Worm (Caenorhabditis elegans): ENCODE measurements around the gene agxt-1.

The agxt-1 gene

ce11 chrII:8813659-8814058 lies 31.7 kb upstream of the agxt-1 start (continued):
- no peak for TF ChIP-seq ZK337.2 (GFP tag; IDR thresholded peaks at IDR 0.05)
- TF ChIP-seq dmd-8 (GFP tag; IDR thresholded peaks at IDR 0.05): no peak
- no peak for TF ChIP-seq zag-1 (tag; optimal IDR thresholded peaks at IDR 0.05)
- TF ChIP-seq nhr-76 (tag; optimal IDR thresholded peaks at IDR 0.05): no peak
- no peak for TF ChIP-seq snpc-1.2 (GFP tag; IDR thresholded peaks at IDR 0.05)
- TF ChIP-seq zfp-3 (GFP tag; conservative IDR thresholded peaks at IDR 0.05): no peak
- no peak for TF ChIP-seq ctbp-1 (GFP tag; IDR thresholded peaks at IDR 0.05)
- TF ChIP-seq mdl-1 (tag; optimal IDR thresholded peaks at IDR 0.05): peak in 1 of 2 experiments; percentile 79
- no peak for TF ChIP-seq dmd-9 (GFP tag; IDR thresholded peaks at IDR 0.05)
- no peak for TF ChIP-seq saeg-2 (GFP tag; IDR thresholded peaks at IDR 0.05)
- TF ChIP-seq dpl-1 (GFP tag; optimal IDR thresholded peaks at IDR 0.05): no peak
- no peak for TF ChIP-seq madf-5 (GFP tag; IDR thresholded peaks at IDR 0.05)
- TF ChIP-seq T26A8.4 (GFP tag; IDR thresholded peaks at IDR 0.05): no peak
- TF ChIP-seq gei-8 (GFP tag; optimal IDR thresholded peaks at IDR 0.05): no peak
- no peak for TF ChIP-seq lin-13 (GFP tag; optimal IDR thresholded peaks at IDR 0.05)
- no peak for TF ChIP-seq lin-38 (GFP tag; IDR thresholded peaks at IDR 0.05)
- no peak for TF ChIP-seq mxl-3 (GFP tag; optimal IDR thresholded peaks at IDR 0.05)
- no peak; the same call in none of the 2 replicates for TF ChIP-seq dmd-6 (GFP tag; IDR thresholded peaks at IDR 0.05)
- TF ChIP-seq skn-1 (tag; optimal IDR thresholded peaks at IDR 0.05): no peak
- TF ChIP-seq nhr-25 (tag; optimal IDR thresholded peaks at IDR 0.05; ENCODE audit: borderline replicate concordance, insufficient read depth): no peak
- no peak for TF ChIP-seq mxl-2 (GFP tag; conservative IDR thresholded peaks at IDR 0.05)
- no peak for TF ChIP-seq Y5F2A.4 (GFP tag; optimal IDR thresholded peaks at IDR 0.05)
- TF ChIP-seq nhr-41 (GFP tag; IDR thresholded peaks at IDR 0.05): no peak
- no peak for TF ChIP-seq ceh-82 (tag; optimal IDR thresholded peaks at IDR 0.05)
- no peak for TF ChIP-seq D1046.2 (GFP tag; IDR thresholded peaks at IDR 0.05)
- TF ChIP-seq lin-39 (tag; optimal IDR thresholded peaks at IDR 0.05): no peak
- TF ChIP-seq nhr-10 (tag; optimal IDR thresholded peaks at IDR 0.05): peak; percentile 86
- no peak for TF ChIP-seq ces-1 (GFP tag; optimal IDR thresholded peaks at IDR 0.05)
- peak; percentile 97 for TF ChIP-seq nhr-48 (tag; optimal IDR thresholded peaks at IDR 0.05)
- no peak for TF ChIP-seq ceh-44 (GFP tag; IDR thresholded peaks at IDR 0.05)
- no peak for TF ChIP-seq fkh-10 (GFP tag; optimal IDR thresholded peaks at IDR 0.05)
- TF ChIP-seq Y75B8A.6 (GFP tag; IDR thresholded peaks at IDR 0.05): no peak
- TF ChIP-seq ceh-32 (tag; optimal IDR thresholded peaks at IDR 0.05; ENCODE audit: poor library complexity): no peak
- no peak for TF ChIP-seq ceh-28 (tag; optimal IDR thresholded peaks at IDR 0.05)
- no peak for TF ChIP-seq aly-2 (tag; optimal IDR thresholded peaks at IDR 0.05)
- no peak for TF ChIP-seq spr-3 (GFP tag; optimal IDR thresholded peaks at IDR 0.05)
- peak; percentile 90 for TF ChIP-seq nhr-28 (tag; optimal IDR thresholded peaks at IDR 0.05)
- no peak for TF ChIP-seq arid-1 (GFP tag; conservative IDR thresholded peaks at IDR 0.05)
- TF ChIP-seq nhr-11 (tag; optimal IDR thresholded peaks at IDR 0.05): peak; percentile 18
- no peak for TF ChIP-seq daf-16 (GFP tag; optimal IDR thresholded peaks at IDR 0.05)
- TF ChIP-seq daf-16 (tag; optimal IDR thresholded peaks at IDR 0.05): no peak
- no peak for TF ChIP-seq R02D3.7 (tag; optimal IDR thresholded peaks at IDR 0.05)
- no peak for TF ChIP-seq duxl-1 (tag; optimal IDR thresholded peaks at IDR 0.05; ENCODE audit: poor library complexity)
- no peak for TF ChIP-seq rbr-2 (tag; optimal IDR thresholded peaks at IDR 0.05)
- TF ChIP-seq hif-1 (tag; optimal IDR thresholded peaks at IDR 0.05): no peak
- TF ChIP-seq F10B5.3 (tag; optimal IDR thresholded peaks at IDR 0.05): no peak
- no peak for TF ChIP-seq daf-8 (GFP tag; IDR thresholded peaks at IDR 0.05)
- TF ChIP-seq daf-19 (GFP tag; conservative IDR thresholded peaks at IDR 0.05): no peak
- peak in 1 of 2 experiments; percentile 100 for TF ChIP-seq unc-62 (GFP tag; optimal IDR thresholded peaks at IDR 0.05 in 1 of 2)
- TF ChIP-seq unc-62 (tag; optimal IDR thresholded peaks at IDR 0.05): no peak
- TF ChIP-seq set-16 (GFP tag; IDR thresholded peaks at IDR 0.05): no peak
- TF ChIP-seq attf-4 (tag; optimal IDR thresholded peaks at IDR 0.05): no peak
- TF ChIP-seq nhr-6 (tag; optimal IDR thresholded peaks at IDR 0.05): no peak
